Worm (Caenorhabditis elegans) whole organism, young adult: ENCODE measurements around the gene pdcd-2.

ENCODE experiments used
- B0261.1 ChIP-seq: sonication (generic microtip); optimal IDR thresholded peaks from 2 replicates; lab custom pipeline; 2016; ENCODE audit warnings: mild to moderate bottlenecking, missing genetic modification characterization, moderate library complexity, missing compliant biosample characterization
- B0336.3 ChIP-seq: fragments of 200-800 bp; sonication (Bioruptor generic); IDR thresholded peaks from 2 replicates; pipeline ENCODE4 v1.3.6; 2022; ENCODE audit warnings: missing genetic modification characterization, missing compliant biosample characterization
- C06A6.2 ChIP-seq: fragments of 200-800 bp; sonication (Bioruptor generic); conservative IDR thresholded peaks from 2 replicates; pipeline ENCODE4 v1.3.6; 2022; ENCODE audit warnings: missing genetic modification characterization, missing compliant biosample characterization
- D2030.7 ChIP-seq: fragments of 200-800 bp; sonication (Bioruptor generic); IDR thresholded peaks from 2 replicates; pipeline ENCODE4 v1.3.6; 2022; ENCODE audit warnings: missing genetic modification reagents, missing genetic modification characterization, missing compliant biosample characterization
- F10E7.11 ChIP-seq: sonication (generic microtip); optimal IDR thresholded peaks from 2 replicates; lab custom pipeline; 2017; ENCODE audit warnings: mild to moderate bottlenecking, missing genetic modification characterization, moderate library complexity, missing compliant biosample characterization
- F23B12.7 ChIP-seq: sonication (generic microtip); optimal IDR thresholded peaks from 2 replicates; lab custom pipeline; 2017; ENCODE audit warnings: missing genetic modification characterization, mild to moderate bottlenecking, missing compliant biosample characterization, antibody characterized with exemption, moderate library complexity; ENCODE audit not compliant: insufficient read depth
- F33H1.4 ChIP-seq: fragments of 200-800 bp; sonication (Bioruptor generic); IDR thresholded peaks from 2 replicates; pipeline ENCODE4 v1.3.6; 2022; ENCODE audit warnings: missing genetic modification reagents, missing genetic modification characterization, missing compliant biosample characterization
- F37B4.10 ChIP-seq: fragments of 200-800 bp; sonication (Bioruptor generic); IDR thresholded peaks from 2 replicates; pipeline ENCODE4 v1.3.6; 2022; ENCODE audit warnings: missing genetic modification characterization, missing compliant biosample characterization
- F57C9.4 ChIP-seq: sonication (generic microtip); optimal IDR thresholded peaks from 2 replicates; lab custom pipeline; 2017; ENCODE audit warnings: mild to moderate bottlenecking, missing genetic modification characterization, missing compliant biosample characterization
- K12H6.12 ChIP-seq: fragments of 200-800 bp; sonication (Bioruptor generic); optimal IDR thresholded peaks from 2 replicates; lab custom pipeline; 2018; ENCODE audit warnings: mild to moderate bottlenecking, missing genetic modification characterization, missing compliant biosample characterization
- Y53F4B.3 ChIP-seq: fragments of 200-800 bp; sonication (Bioruptor generic); IDR thresholded peaks from 2 replicates; pipeline ENCODE4 v1.3.6; 2022; ENCODE audit warnings: missing genetic modification reagents, missing genetic modification characterization, missing compliant biosample characterization
- atf-7 ChIP-seq: sonication (generic microtip); optimal IDR thresholded peaks from 2 replicates; lab custom pipeline; 2017; ENCODE audit warnings: mild to moderate bottlenecking, missing genetic modification characterization, missing compliant biosample characterization
- attf-5 ChIP-seq: fragments of 200-800 bp; sonication (Bioruptor generic); optimal IDR thresholded peaks from 2 replicates; lab custom pipeline; 2018; ENCODE audit warnings: mild to moderate bottlenecking, missing genetic modification characterization, missing compliant biosample characterization
- attf-6 ChIP-seq: fragments of 200-800 bp; sonication (Bioruptor generic); IDR thresholded peaks from 2 replicates; pipeline ENCODE4 v1.3.6; 2022; ENCODE audit warnings: missing genetic modification reagents, missing genetic modification characterization, missing compliant biosample characterization
- bed-2 ChIP-seq: fragments of 200-800 bp; sonication (Bioruptor generic); IDR thresholded peaks from 2 replicates; pipeline ENCODE4 v1.3.6; 2022; ENCODE audit warnings: missing genetic modification reagents, missing genetic modification characterization, missing compliant biosample characterization
- ccch-3 ChIP-seq: fragments of 200-800 bp; sonication (Bioruptor generic); optimal IDR thresholded peaks from 2 replicates; lab custom pipeline; 2018; ENCODE audit warnings: mild to moderate bottlenecking, missing genetic modification characterization, missing compliant biosample characterization
- ceh-27 ChIP-seq: fragments of 200-800 bp; sonication (Bioruptor generic); optimal IDR thresholded peaks from 2 replicates; lab custom pipeline; 2018; ENCODE audit warnings: mild to moderate bottlenecking, missing genetic modification characterization, moderate library complexity, missing compliant biosample characterization
- ceh-40 ChIP-seq: fragments of 200-800 bp; sonication (Bioruptor generic); IDR thresholded peaks from 2 replicates; pipeline ENCODE4 v1.3.6; 2022; ENCODE audit warnings: missing genetic modification characterization, missing compliant biosample characterization
- ceh-58 ChIP-seq: fragments of 200-800 bp; sonication (Bioruptor generic); IDR thresholded peaks from 2 replicates; pipeline ENCODE4 v1.3.6; 2022; ENCODE audit warnings: missing genetic modification characterization, missing compliant biosample characterization
- ceh-79 ChIP-seq: sonication (generic microtip); optimal IDR thresholded peaks from 2 replicates; lab custom pipeline; 2017; ENCODE audit warnings: mild to moderate bottlenecking, missing genetic modification characterization, missing compliant biosample characterization
- die-1 ChIP-seq: sonication (generic microtip); optimal IDR thresholded peaks from 2 replicates; lab custom pipeline; 2016; ENCODE audit warnings: missing genotype, mild to moderate bottlenecking, missing genetic modification characterization, missing compliant biosample characterization
- dox-1 ChIP-seq: fragments of 200-800 bp; sonication (Bioruptor generic); IDR thresholded peaks from 2 replicates; pipeline ENCODE4 v1.3.6; 2022; ENCODE audit warnings: missing genetic modification reagents, missing genetic modification characterization, missing compliant biosample characterization
- efl-1 ChIP-seq: fragments of 150-350 bp; optimal IDR thresholded peaks from 2 replicates; lab custom pipeline; 2014; ENCODE audit warnings: missing biosample characterization, missing genetic modification reagents, missing genetic modification characterization
- ekl-4 ChIP-seq: fragments of 200-800 bp; sonication (Bioruptor generic); IDR thresholded peaks from 2 replicates; pipeline ENCODE4 v1.3.6; 2022; ENCODE audit warnings: missing genetic modification reagents, missing genetic modification characterization, missing compliant biosample characterization
- fkh-3 ChIP-seq: sonication (generic microtip); optimal IDR thresholded peaks from 2 replicates; lab custom pipeline; 2016; ENCODE audit warnings: mild to moderate bottlenecking, missing genetic modification characterization, missing compliant biosample characterization
- him-1 ChIP-seq: sonication (generic microtip); optimal IDR thresholded peaks from 2 replicates; lab custom pipeline; 2016; ENCODE audit warnings: missing genotype, missing genetic modification reagents, missing genetic modification characterization, missing compliant biosample characterization
- hlh-26 ChIP-seq: fragments of 200-800 bp; sonication (Bioruptor generic); conservative IDR thresholded peaks from 2 replicates; pipeline ENCODE4 v1.3.6; 2022; ENCODE audit warnings: missing genetic modification reagents, missing genetic modification characterization, missing compliant biosample characterization
- let-526 ChIP-seq: fragments of 200-800 bp; sonication (Bioruptor generic); IDR thresholded peaks from 2 replicates; pipeline ENCODE4 v1.3.6; 2022; ENCODE audit warnings: missing genetic modification reagents, missing genetic modification characterization, missing compliant biosample characterization
- lin-54 ChIP-seq: fragments of 200-800 bp; sonication (Bioruptor generic); optimal IDR thresholded peaks from 2 replicates; lab custom pipeline; 2018; ENCODE audit warnings: mild to moderate bottlenecking, missing genetic modification characterization, missing compliant biosample characterization
- lir-1 ChIP-seq: fragments of 200-800 bp; sonication (Bioruptor generic); conservative IDR thresholded peaks from 2 replicates; pipeline ENCODE4 v1.3.6; 2022; ENCODE audit warnings: missing genetic modification reagents, missing genetic modification characterization, missing compliant biosample characterization
- madf-8 ChIP-seq: fragments of 200-800 bp; sonication (Bioruptor generic); conservative IDR thresholded peaks from 2 replicates; pipeline ENCODE4 v1.3.6; 2022; ENCODE audit warnings: missing genetic modification reagents, missing genetic modification characterization, missing compliant biosample characterization
- mcd-1 ChIP-seq: fragments of 200-800 bp; sonication (Bioruptor generic); IDR thresholded peaks from 2 replicates; pipeline ENCODE4 v1.3.6; 2022; ENCODE audit warnings: missing genetic modification reagents, missing genetic modification characterization, missing compliant biosample characterization
- nfya-2 ChIP-seq: fragments of 200-800 bp; sonication (Bioruptor generic); IDR thresholded peaks from 2 replicates; pipeline ENCODE4 v1.3.6; 2022; ENCODE audit warnings: missing genetic modification reagents, missing genetic modification characterization, missing compliant biosample characterization
- nhr-120 ChIP-seq: fragments of 200-800 bp; sonication (Bioruptor generic); IDR thresholded peaks from 2 replicates; pipeline ENCODE4 v1.3.6; 2022; ENCODE audit warnings: missing genetic modification characterization, missing compliant biosample characterization
- pha-4 ChIP-seq: fragments of 150-350 bp; sonication (generic microtip); optimal IDR thresholded peaks from 2 replicates; lab custom pipeline; 2014; ENCODE audit warnings: missing biosample characterization, missing genetic modification reagents, missing genetic modification characterization
- rcor-1 ChIP-seq: fragments of 200-800 bp; sonication (Bioruptor generic); IDR thresholded peaks from 2 replicates; pipeline ENCODE4 v1.3.6; 2022; ENCODE audit warnings: missing genetic modification reagents, missing genetic modification characterization, missing compliant biosample characterization
- rec-8 ChIP-seq, 2 experiments: sonication (generic microtip); optimal IDR thresholded peaks; 2 replicates each; lab custom pipeline; 2016; ENCODE audit warnings: mild to moderate bottlenecking in 2 of 2, missing genetic modification characterization in 2 of 2, missing genetic modification reagents in 2 of 2, missing genotype in 2 of 2, missing biosample characterization in 1 of 2, missing compliant biosample characterization in 1 of 2, moderate library complexity in 1 of 2
- repo-1 ChIP-seq: sonication (generic microtip); optimal IDR thresholded peaks from 2 replicates; lab custom pipeline; 2017; ENCODE audit warnings: mild to moderate bottlenecking, missing genetic modification characterization, missing compliant biosample characterization
- sea-2 ChIP-seq: fragments of 200-800 bp; sonication (Bioruptor generic); IDR thresholded peaks from 2 replicates; pipeline ENCODE4 v1.3.6; 2022; ENCODE audit warnings: missing genetic modification characterization, missing compliant biosample characterization
- snpc-1.1 ChIP-seq: sonication (generic microtip); optimal IDR thresholded peaks from 2 replicates; lab custom pipeline; 2017; ENCODE audit warnings: missing genetic modification characterization, mild to moderate bottlenecking, missing compliant biosample characterization, antibody characterized with exemption, moderate library complexity, missing genotype, missing genetic modification reagents; ENCODE audit not compliant: insufficient read depth
- snpc-1.3 ChIP-seq: sonication (generic microtip); optimal IDR thresholded peaks from 2 replicates; lab custom pipeline; 2017; ENCODE audit warnings: missing genetic modification characterization, mild to moderate bottlenecking, missing compliant biosample characterization, antibody characterized with exemption, moderate library complexity, missing genotype, missing genetic modification reagents; ENCODE audit not compliant: insufficient read depth
- tbx-9 ChIP-seq: sonication (generic microtip); optimal IDR thresholded peaks from 2 replicates; lab custom pipeline; 2016; ENCODE audit warnings: borderline replicate concordance, missing genetic modification characterization, inconsistent platforms, missing compliant biosample characterization
- tlf-1 ChIP-seq: fragments of 200-800 bp; sonication (Bioruptor generic); optimal IDR thresholded peaks from 2 replicates; lab custom pipeline; 2018; ENCODE audit warnings: mild to moderate bottlenecking, missing genetic modification characterization, missing compliant biosample characterization
- unc-130 ChIP-seq: sonication (generic microtip); optimal IDR thresholded peaks from 2 replicates; lab custom pipeline; 2016; ENCODE audit warnings: missing genetic modification reagents, missing genetic modification characterization, missing compliant biosample characterization
- zfh-2 ChIP-seq: fragments of 200-800 bp; sonication (Bioruptor generic); conservative IDR thresholded peaks from 2 replicates; pipeline ENCODE4 v1.3.6; 2022; ENCODE audit warnings: missing genetic modification reagents, missing genetic modification characterization, missing compliant biosample characterization
- zim-3 ChIP-seq: sonication (generic microtip); optimal IDR thresholded peaks from 2 replicates; lab custom pipeline; 2017; ENCODE audit warnings: mild to moderate bottlenecking, missing genetic modification characterization, moderate library complexity, missing compliant biosample characterization
- ztf-25 ChIP-seq: fragments of 200-800 bp; sonication (Bioruptor generic); IDR thresholded peaks from 2 replicates; pipeline ENCODE4 v1.3.6; 2022; ENCODE audit warnings: missing genetic modification reagents, missing genetic modification characterization, missing compliant biosample characterization

Gene pdcd-2

DNA sequence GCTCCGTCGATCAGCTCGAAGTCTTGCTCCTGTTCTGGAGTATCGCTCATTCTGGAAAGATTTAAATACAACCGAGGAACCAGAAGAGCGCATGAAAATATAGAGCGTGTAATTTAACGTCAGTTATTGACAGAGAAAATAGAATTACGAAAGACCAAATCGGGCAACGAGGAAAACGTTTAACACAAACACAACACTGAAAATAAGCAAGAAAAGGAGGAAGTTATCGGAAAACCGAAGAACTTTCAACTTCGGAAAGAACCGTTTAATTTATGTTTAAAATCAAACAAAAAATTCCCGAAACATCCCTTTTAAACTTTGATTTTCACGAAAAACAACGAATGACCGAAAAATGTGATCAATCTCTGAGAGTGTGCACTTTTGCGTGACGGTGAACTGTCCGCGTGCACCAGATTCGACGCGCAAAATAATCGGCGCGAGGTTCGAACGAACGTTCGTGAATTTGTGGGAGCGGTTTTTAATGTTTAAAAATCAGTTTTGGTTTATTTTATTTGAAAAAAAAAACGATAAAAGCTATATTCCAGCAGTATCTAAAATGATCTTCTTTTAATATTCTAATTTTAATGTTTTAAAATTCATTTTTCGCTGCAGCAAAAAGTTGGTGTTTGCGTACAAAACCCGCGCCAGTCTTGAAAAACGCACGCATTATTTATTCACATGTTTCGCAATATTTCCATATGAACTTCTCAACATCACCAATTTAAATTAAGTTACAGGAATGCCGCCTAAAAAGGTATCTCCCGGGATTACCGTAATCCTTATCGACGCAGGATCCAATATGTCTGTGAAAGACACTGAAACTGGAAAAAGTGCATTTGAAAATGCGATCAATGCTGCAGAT is 1.5 kb upstream of the pdcd-2 start, which contains the start of the genes R07E5.7 and cku-80 (continued):
- TF ChIP-seq lir-1 (no peak), K12H6.12 (tag; lab: Kevin White, UChicago) (peak; percentile 33), F33H1.4 (peak; percentile 45), ceh-27 (GFP tag; lab: Kevin White, UChicago) (peak; percentile 23), fkh-3 (tag; lab: Kevin White, UChicago) (no peak), hlh-26 (GFP tag; lab: Robert Waterston, UW) (no peak), dox-1 (GFP tag; lab: Robert Waterston, UW) (no peak), attf-5 (GFP tag; lab: Kevin White, UChicago) (peak; percentile 79), let-526 (GFP tag; lab: Robert Waterston, UW) (no peak), nhr-120 (no peak), unc-130 (GFP tag; lab: Kevin White, UChicago) (no peak), efl-1 (GFP tag; lab: Kevin White, UChicago) (peak; percentile 69), snpc-1.3 (tag; lab: Kevin White, UChicago) (no peak), mcd-1 (GFP tag; lab: Robert Waterston, UW) (peak; percentile 59), ceh-40 (GFP tag; lab: Robert Waterston, UW) (no peak), ceh-79 (tag; lab: Kevin White, UChicago) (no peak), F10E7.11 (tag; lab: Kevin White, UChicago) (no peak), ccch-3 (no peak), B0261.1 (tag; lab: Kevin White, UChicago) (no peak), him-1 (tag; lab: Kevin White, UChicago) (no peak), zim-3 (tag; lab: Kevin White, UChicago) (no peak), Y53F4B.3 (GFP tag; lab: Robert Waterston, UW) (no peak), madf-8 (GFP tag; lab: Robert Waterston, UW) (peak; percentile 23; the same call in 1 of the 2 replicates), rec-8 (tag; optimal IDR thresholded peaks at IDR 0.05; lab: Kevin White, UChicago) (no peak), atf-7 (tag; lab: Kevin White, UChicago) (no peak), nfya-2 (GFP tag; lab: Robert Waterston, UW) (no peak), ceh-58 (GFP tag; lab: Robert Waterston, UW) (no peak), bed-2 (GFP tag; lab: Robert Waterston, UW) (no peak), repo-1 (tag; lab: Kevin White, UChicago) (no peak), B0336.3 (no peak), tbx-9 (tag; lab: Kevin White, UChicago) (no peak), F37B4.10 (no peak), zfh-2 (no peak), D2030.7 (no peak), lin-54 (GFP tag; lab: Kevin White, UChicago) (peak; percentile 79), attf-6 (GFP tag; lab: Robert Waterston, UW) (no peak), die-1 (no peak), tlf-1 (GFP tag; lab: Kevin White, UChicago) (peak; percentile 27), rcor-1 (GFP tag; lab: Robert Waterston, UW) (no peak), pha-4 (tag; lab: Kevin White, UChicago) (no peak), F23B12.7 (tag; lab: Kevin White, UChicago) (peak; percentile 70), sea-2 (GFP tag; lab: Robert Waterston, UW) (no peak), C06A6.2 (GFP tag; lab: Robert Waterston, UW) (no peak), ekl-4 (GFP tag; lab: Robert Waterston, UW) (peak; percentile 11; the same call in 1 of the 2 replicates), snpc-1.1 (tag; lab: Kevin White, UChicago) (peak; percentile 33), ztf-25 (GFP tag; lab: Robert Waterston, UW) (no peak), F57C9.4 (tag; lab: Kevin White, UChicago) (no peak)
